Worm (Caenorhabditis elegans) whole organism, mixed stage, embryonic: ENCODE measurements around the gene C07A9.10.
A peak's percentile ranks its signal among the peaks of the same experiment; 100 is the strongest.

Experiments used
- bed-3 ChIP-seq: fragments of 200-800 bp; sonication (Bioruptor generic); optimal IDR thresholded peaks from 3 replicates; lab custom pipeline; 2018; ENCODE audit warnings: mild to moderate bottlenecking, missing genetic modification characterization, moderate library complexity, missing compliant biosample characterization
- blmp-1 ChIP-seq: fragments of 150-350 bp; optimal IDR thresholded peaks from 2 replicates; lab custom pipeline; 2014; ENCODE audit warnings: missing biosample characterization, missing genetic modification characterization
- ceh-39 ChIP-seq: fragments of 150-350 bp; optimal IDR thresholded peaks from 2 replicates; lab custom pipeline; 2014; ENCODE audit warnings: missing biosample characterization, missing genetic modification characterization
- ceh-43 ChIP-seq: fragments of 200-800 bp; sonication (Bioruptor generic); optimal IDR thresholded peaks from 2 replicates; lab custom pipeline; 2018; ENCODE audit warnings: mild to moderate bottlenecking, missing genetic modification characterization, moderate library complexity, missing compliant biosample characterization
- ceh-83 ChIP-seq: fragments of 200-800 bp; sonication (Bioruptor generic); optimal IDR thresholded peaks from 2 replicates; lab custom pipeline; 2018; ENCODE audit warnings: mild to moderate bottlenecking, missing genetic modification characterization, missing compliant biosample characterization
- ces-1 ChIP-seq: fragments of 150-350 bp; optimal IDR thresholded peaks from 2 replicates; lab custom pipeline; 2014; ENCODE audit warnings: missing biosample characterization, missing genetic modification reagents, missing genetic modification characterization
- cnd-1 ChIP-seq: fragments of 200-800 bp; sonication (Bioruptor generic); optimal IDR thresholded peaks from 2 replicates; lab custom pipeline; 2018; ENCODE audit warnings: mild to moderate bottlenecking, missing genetic modification characterization, missing compliant biosample characterization
- drap-1 ChIP-seq: fragments of 200-800 bp; sonication (Bioruptor generic); optimal IDR thresholded peaks from 3 replicates; lab custom pipeline; 2018; ENCODE audit warnings: mild to moderate bottlenecking, missing genetic modification characterization, missing compliant biosample characterization
- elt-1 ChIP-seq: sonication (generic microtip); optimal IDR thresholded peaks from 2 replicates; lab custom pipeline; 2017; ENCODE audit warnings: missing genetic modification characterization, mild to moderate bottlenecking, missing compliant biosample characterization, antibody characterized with exemption, moderate library complexity, borderline replicate concordance; ENCODE audit not compliant: insufficient read depth
- elt-3 ChIP-seq: fragments of 150-350 bp; optimal IDR thresholded peaks from 2 replicates; lab custom pipeline; 2014; ENCODE audit warnings: missing biosample characterization, missing genetic modification characterization
- flh-1 ChIP-seq: fragments of 200-800 bp; sonication (Bioruptor generic); optimal IDR thresholded peaks from 2 replicates; lab custom pipeline; 2018; ENCODE audit warnings: mild to moderate bottlenecking, missing genetic modification characterization, moderate library complexity, missing compliant biosample characterization
- lin-13 ChIP-seq: fragments of 150-350 bp; optimal IDR thresholded peaks from 2 replicates; lab custom pipeline; 2014; ENCODE audit warnings: missing biosample characterization, missing genetic modification characterization
- lin-32 ChIP-seq: fragments of 200-800 bp; sonication (Bioruptor generic); optimal IDR thresholded peaks from 2 replicates; lab custom pipeline; 2018; ENCODE audit warnings: mild to moderate bottlenecking, missing genetic modification characterization, missing compliant biosample characterization
- lsy-2 ChIP-seq: fragments of 150-350 bp; optimal IDR thresholded peaks from 2 replicates; lab custom pipeline; 2014; ENCODE audit warnings: missing biosample characterization, missing genetic modification characterization
- mab-5 ChIP-seq: fragments of 150-350 bp; optimal IDR thresholded peaks from 2 replicates; lab custom pipeline; 2014; ENCODE audit warnings: missing biosample characterization, missing genetic modification characterization
- mep-1 ChIP-seq: fragments of 150-350 bp; optimal IDR thresholded peaks from 2 replicates; lab custom pipeline; 2017; ENCODE audit warnings: missing biosample characterization, missing genetic modification reagents, missing genetic modification characterization, inconsistent platforms
- mls-2 ChIP-seq: sonication (generic microtip); optimal IDR thresholded peaks from 2 replicates; lab custom pipeline; 2016; ENCODE audit warnings: mild to moderate bottlenecking, missing genetic modification characterization, moderate library complexity, missing compliant biosample characterization
- nhr-12 ChIP-seq: fragments of 150-350 bp; optimal IDR thresholded peaks from 2 replicates; lab custom pipeline; 2014; ENCODE audit warnings: missing biosample characterization, missing genetic modification characterization
- nhr-237 ChIP-seq: fragments of 150-350 bp; optimal IDR thresholded peaks from 2 replicates; lab custom pipeline; 2014; ENCODE audit warnings: missing biosample characterization, missing genetic modification characterization
- nhr-28 ChIP-seq: fragments of 150-350 bp; optimal IDR thresholded peaks from 2 replicates; lab custom pipeline; 2014; ENCODE audit warnings: missing biosample characterization, missing genetic modification characterization
- nhr-76 ChIP-seq: sonication (generic microtip); optimal IDR thresholded peaks from 2 replicates; lab custom pipeline; 2017; ENCODE audit warnings: missing biosample characterization, missing genetic modification characterization
- pha-4 ChIP-seq: fragments of 150-350 bp; optimal IDR thresholded peaks from 2 replicates; lab custom pipeline; 2018; ENCODE audit warnings: missing biosample characterization, missing genetic modification reagents, missing genetic modification characterization
- snpc-4 ChIP-seq: fragments of 150-350 bp; optimal IDR thresholded peaks from 2 replicates; lab custom pipeline; 2014; ENCODE audit warnings: missing biosample characterization, missing genetic modification characterization
- sptf-1 ChIP-seq: sonication (generic microtip); optimal IDR thresholded peaks from 2 replicates; lab custom pipeline; 2017; ENCODE audit warnings: mild to moderate bottlenecking, missing genetic modification characterization, moderate library complexity, missing compliant biosample characterization
- tbx-8 ChIP-seq: fragments of 200-800 bp; sonication (Bioruptor generic); optimal IDR thresholded peaks from 2 replicates; lab custom pipeline; 2018; ENCODE audit warnings: mild to moderate bottlenecking, missing genetic modification characterization, moderate library complexity, missing compliant biosample characterization
- unc-39 ChIP-seq: fragments of 150-350 bp; optimal IDR thresholded peaks from 2 replicates; lab custom pipeline; 2014; ENCODE audit warnings: missing biosample characterization, missing genetic modification characterization
- unc-62 ChIP-seq: fragments of 150-350 bp; optimal IDR thresholded peaks from 2 replicates; lab custom pipeline; 2014; ENCODE audit warnings: missing biosample characterization, missing genetic modification reagents, missing genetic modification characterization
- zip-8 ChIP-seq: fragments of 150-350 bp; optimal IDR thresholded peaks from 2 replicates; lab custom pipeline; 2014; ENCODE audit warnings: missing biosample characterization, missing genetic modification characterization
- ztf-11 ChIP-seq: fragments of 150-350 bp; optimal IDR thresholded peaks from 2 replicates; lab custom pipeline; 2014; ENCODE audit warnings: missing biosample characterization, missing genetic modification characterization

C07A9.10 gene

DNA sequence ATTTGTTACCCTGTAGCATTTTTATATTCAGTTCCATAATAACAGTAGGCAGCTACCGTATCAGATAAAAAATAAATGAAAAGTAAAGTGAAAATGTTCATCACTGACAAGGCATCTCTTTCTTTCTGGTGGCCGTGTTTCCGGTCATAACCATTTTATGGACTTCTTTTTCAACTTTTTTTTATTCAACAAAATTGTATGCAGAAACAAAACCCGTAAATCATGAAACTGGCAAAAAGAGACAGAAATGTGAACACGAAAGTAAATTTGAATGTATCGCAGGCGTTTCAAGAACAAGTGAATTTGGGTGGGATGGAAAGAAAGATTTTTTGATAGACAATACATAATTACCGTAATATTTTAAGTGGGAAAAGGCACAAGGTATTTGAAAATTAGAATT, 39.3 kb upstream of the C07A9.10 start, which contains the start of gene clec-162:
TSS of gene clec-162 (minus strand) at position 101 of the 400 bp plus-strand sequence.
- TF ChIP-seq elt-1 (no peak), bed-3 (GFP tag; lab: Kevin White, UChicago) (no peak), tbx-8 (no peak), flh-1 (GFP tag; lab: Kevin White, UChicago) (no peak), blmp-1 (tag; lab: Kevin White, UChicago) (no peak), ceh-83 (GFP tag; lab: Kevin White, UChicago) (no peak), nhr-76 (tag; lab: Kevin White, UChicago) (no peak), mls-2 (tag; lab: Kevin White, UChicago) (no peak), lin-32 (GFP tag; lab: Kevin White, UChicago) (no peak), snpc-4 (tag; lab: Kevin White, UChicago) (no peak), nhr-237 (tag; lab: Kevin White, UChicago) (no peak)

DNA sequence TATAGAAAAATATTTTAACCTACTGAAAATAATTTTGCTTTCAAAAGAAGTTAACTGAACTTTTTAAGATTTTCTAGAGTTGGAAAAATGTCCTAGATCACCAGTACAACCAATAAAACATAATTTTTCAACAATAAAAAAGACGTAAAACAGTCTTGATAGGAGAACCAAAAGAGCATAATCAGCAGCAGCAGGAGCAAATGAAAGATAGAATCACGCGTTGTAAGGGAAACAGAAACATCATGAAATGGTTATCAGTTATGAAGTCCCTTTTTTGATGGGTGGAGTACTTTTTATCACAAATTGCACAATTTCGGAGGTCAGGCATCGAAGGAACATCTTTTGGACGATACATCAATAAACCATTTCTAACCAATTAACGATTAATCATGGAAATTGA, 36.1 kb upstream of the C07A9.10 start:
- TF ChIP-seq elt-3 (tag; lab: Kevin White, UChicago) (no peak), bed-3 (GFP tag; lab: Kevin White, UChicago) (no peak), lsy-2 (tag; lab: Kevin White, UChicago) (no peak), ceh-43 (GFP tag; lab: Kevin White, UChicago) (no peak), tbx-8 (no peak), nhr-12 (tag; lab: Kevin White, UChicago) (no peak), sptf-1 (tag; lab: Kevin White, UChicago) (no peak), ztf-11 (tag; lab: Kevin White, UChicago) (no peak)

DNA sequence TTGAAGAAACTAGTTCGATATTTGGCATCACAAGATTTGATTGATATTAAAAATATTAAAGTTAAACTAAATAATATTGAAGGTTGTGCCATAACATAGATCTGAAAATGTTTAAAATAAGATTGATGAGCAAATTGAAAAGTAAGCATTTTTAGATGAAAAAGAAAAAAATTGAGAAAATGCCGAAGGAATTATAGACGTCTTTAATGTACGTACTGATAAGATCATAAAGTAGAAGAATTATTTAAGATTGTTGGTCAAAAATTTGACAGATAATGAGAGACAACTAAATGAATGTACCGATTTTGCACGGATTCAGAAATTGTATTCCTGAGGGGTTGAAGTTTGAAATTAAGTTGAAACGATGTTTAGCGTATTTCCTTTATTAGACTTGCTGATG, 34.3 kb upstream of the C07A9.10 start, which contains the start of gene ncx-7:
TSS of gene ncx-7 (minus strand) at position 101 of the 400 bp plus-strand sequence.
- TF ChIP-seq lin-32 (GFP tag; lab: Kevin White, UChicago) = no peak
- no peak for TF ChIP-seq mep-1
- TF ChIP-seq mab-5 = no peak
- TF ChIP-seq ceh-43 (GFP tag; lab: Kevin White, UChicago) = no peak
- TF ChIP-seq lin-13 (tag; lab: Kevin White, UChicago) = no peak
- TF ChIP-seq ceh-83 (GFP tag; lab: Kevin White, UChicago) = no peak
- TF ChIP-seq zip-8 = no peak
- TF ChIP-seq elt-3 (tag; lab: Kevin White, UChicago) = no peak
- no peak for TF ChIP-seq flh-1 (GFP tag; lab: Kevin White, UChicago)
- TF ChIP-seq sptf-1 (tag; lab: Kevin White, UChicago) = no peak
- TF ChIP-seq ces-1 = no peak
- no peak for TF ChIP-seq cnd-1 (tag; lab: Kevin White, UChicago)

ce11 chrIII:9717243-9717642, 31.4 kb upstream of the C07A9.10 start:
- TF ChIP-seq zip-8 (no peak), bed-3 (GFP tag; lab: Kevin White, UChicago) (no peak), mab-5 (no peak), ceh-39 (no peak), mls-2 (tag; lab: Kevin White, UChicago) (no peak)

ce11 chrIII:9714731-9715130, 28.9 kb upstream of the C07A9.10 start:
- TF ChIP-seq unc-62 (GFP tag; lab: Kevin White, UChicago) (no peak), snpc-4 (tag; lab: Kevin White, UChicago) (no peak), unc-39 (tag; lab: Kevin White, UChicago) (no peak), tbx-8 (no peak)

- TF ChIP-seq snpc-4 (tag; lab: Kevin White, UChicago) (no peak), unc-62 (GFP tag; lab: Kevin White, UChicago) (no peak), cnd-1 (tag; lab: Kevin White, UChicago) (no peak), zip-8 (no peak), pha-4 (no peak), bed-3 (GFP tag; lab: Kevin White, UChicago) (no peak), drap-1 (GFP tag; lab: Kevin White, UChicago) (no peak)
Observed at ce11 chrIII:9713862-9714261, 28.0 kb upstream of the C07A9.10 start, which contains the start of gene ncx-6. Gene ncx-6, minus strand, starts transcription at chrIII:9713949.

DNA sequence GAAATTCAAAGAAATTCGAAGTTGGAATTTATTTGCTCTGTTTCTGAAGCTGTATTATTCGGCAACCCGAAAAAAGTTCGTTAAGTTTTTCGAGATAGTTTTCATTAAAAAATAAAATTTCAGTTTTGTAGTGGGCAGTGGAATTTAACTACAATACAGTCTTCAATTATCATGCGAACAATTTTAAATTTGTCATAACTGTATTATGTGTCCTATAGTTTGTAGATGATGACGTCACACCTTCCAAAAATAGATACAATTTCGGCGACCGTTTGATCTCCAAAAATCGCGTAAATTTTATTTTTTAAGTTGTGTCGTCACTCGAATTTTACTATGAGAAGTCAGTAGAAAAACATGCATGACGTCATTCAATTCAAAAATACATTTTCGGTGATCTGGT, 27.3 kb upstream of the C07A9.10 start:
- no peak for TF ChIP-seq nhr-28 (tag; lab: Kevin White, UChicago)
- TF ChIP-seq zip-8 = peak; percentile 81
